Fruit fly (Drosophila melanogaster): ENCODE measurements around the gene Sbat.
A peak's percentile ranks its signal among the peaks of the same experiment; 100 is the strongest.

The Sbat gene

DNA sequence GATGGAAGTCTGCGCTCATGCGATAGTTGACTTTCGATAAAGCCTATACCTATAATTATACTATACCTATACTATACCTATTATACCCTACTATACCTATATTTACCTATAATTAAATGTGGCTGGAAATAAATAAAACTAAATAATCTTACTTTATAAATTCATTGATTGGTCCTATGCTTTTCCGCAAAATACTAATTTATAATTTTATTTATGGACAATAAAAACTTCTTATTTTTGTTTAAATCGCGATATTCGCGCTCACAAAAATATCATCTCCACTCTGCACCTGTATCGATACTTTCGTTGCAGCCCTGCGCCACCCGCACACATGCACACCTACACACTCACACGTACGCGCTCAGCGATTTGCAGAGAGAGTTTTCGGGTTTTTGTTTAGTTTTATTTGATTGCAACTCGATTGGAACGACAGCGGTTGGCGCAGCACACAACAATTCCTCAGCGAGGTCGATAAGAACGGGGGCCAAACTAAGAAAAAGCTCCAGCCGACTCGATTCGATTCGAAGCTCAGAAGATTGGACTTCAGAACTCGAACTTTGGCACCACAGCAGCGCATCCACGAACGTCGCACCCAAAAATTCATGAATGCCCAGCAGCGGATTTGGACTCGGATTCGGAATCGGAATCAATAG is 3.5 kb upstream of the Sbat start, which contains the start of gene CG8814 (continued):
- no peak for TF ChIP-seq sima (GFP tag; optimal IDR thresholded peaks at IDR 0.05)
- TF ChIP-seq CG30020 (tag; optimal IDR thresholded peaks at IDR 0.05) = peak; percentile 74
- TF ChIP-seq CG17612 (GFP tag; IDR thresholded peaks at IDR 0.05) = no peak
- peak; percentile 50 for TF ChIP-seq CG4730 (GFP tag; IDR thresholded peaks at IDR 0.05)
- no peak for TF ChIP-seq HmgD (GFP tag; optimal IDR thresholded peaks at IDR 0.05)
- peak; percentile 42 for TF ChIP-seq Meics (GFP tag; optimal IDR thresholded peaks at IDR 0.05)
- peak; percentile 68 for TF ChIP-seq CG12104 (GFP tag; optimal IDR thresholded peaks at IDR 0.05)
- TF ChIP-seq CG12391 (tag; optimal IDR thresholded peaks at IDR 0.05) = peak; percentile 83
- TF ChIP-seq CG4360 (GFP tag; IDR thresholded peaks at IDR 0.05) = 0 out of 2 replicates have a peak, but pooled peaks have one; percentile 9
- no peak for TF ChIP-seq Hmx (GFP tag; optimal IDR thresholded peaks at IDR 0.05)
- TF ChIP-seq CG11456 (GFP tag; IDR thresholded peaks at IDR 0.05) = peak; percentile 68; the same call in 2 of the 3 replicates
- TF ChIP-seq ssp (GFP tag; IDR thresholded peaks at IDR 0.05) = peak; percentile 81
- TF ChIP-seq Xbp1 (GFP tag; optimal IDR thresholded peaks at IDR 0.05) = peak; percentile 75
- peak; percentile 64 for TF ChIP-seq CG9437 (GFP tag; optimal IDR thresholded peaks at IDR 0.05)
- peak; percentile 29 for TF ChIP-seq Dip3 (GFP tag; optimal IDR thresholded peaks at IDR 0.05)
- TF ChIP-seq unpg (GFP tag; optimal IDR thresholded peaks at IDR 0.05) = peak; percentile 13
- peak; percentile 66; the same call in 2 of the 3 replicates for TF ChIP-seq Doc3 (GFP tag; IDR thresholded peaks at IDR 0.05; ENCODE audit: partially characterized antibody)
- TF ChIP-seq Asciz (GFP tag; optimal IDR thresholded peaks at IDR 0.05) = no peak
- peak; percentile 62 for TF ChIP-seq CG3995 (GFP tag; optimal IDR thresholded peaks at IDR 0.05)
- TF ChIP-seq insv (GFP tag; optimal IDR thresholded peaks at IDR 0.05) = peak in 1 of 2 experiments; percentile 41
- TF ChIP-seq CG32767 (GFP tag; IDR thresholded peaks at IDR 0.05) = no peak; the same call in 1 of the 2 replicates
- no peak for TF ChIP-seq Stat92E (GFP tag; optimal IDR thresholded peaks at IDR 0.05)
- TF ChIP-seq pita (GFP tag; optimal IDR thresholded peaks at IDR 0.05) = no peak
- peak; percentile 90 for TF ChIP-seq nmo (GFP tag; optimal IDR thresholded peaks at IDR 0.05)
- peak; percentile 51 for TF ChIP-seq gcm (GFP tag; optimal IDR thresholded peaks at IDR 0.05)
- peak; percentile 18 for TF ChIP-seq Fer2 (tag; optimal IDR thresholded peaks at IDR 0.05)
- TF ChIP-seq CG7372 (GFP tag; IDR thresholded peaks at IDR 0.05) = no peak; the same call in 1 of the 2 replicates
- TF ChIP-seq exex (tag; optimal IDR thresholded peaks at IDR 0.05) = peak; percentile 21
- TF ChIP-seq NC2α (GFP tag; optimal IDR thresholded peaks at IDR 0.05) = no peak
- TF ChIP-seq kay (GFP tag; optimal IDR thresholded peaks at IDR 0.05) = peak; percentile 53
- TF ChIP-seq Mrtf (GFP tag; IDR thresholded peaks at IDR 0.05) = 0 out of 3 replicates have a peak, but pooled peaks have one; percentile 58
- no peak for TF ChIP-seq bowl (GFP tag; IDR thresholded peaks at IDR 0.05)
- TF ChIP-seq Ssrp (tag; optimal IDR thresholded peaks at IDR 0.05) = peak; percentile 55
- peak; percentile 72 for TF ChIP-seq CG11504 (tag; optimal IDR thresholded peaks at IDR 0.05)
- TF ChIP-seq CG8281 (tag; optimal IDR thresholded peaks at IDR 0.05) = no peak
- TF ChIP-seq Optix (GFP tag; IDR thresholded peaks at IDR 0.05) = no peak
- no peak for TF ChIP-seq eve (GFP tag; optimal IDR thresholded peaks at IDR 0.05)
- peak; percentile 0 for TF ChIP-seq CG7987 (GFP tag; optimal IDR thresholded peaks at IDR 0.05)
- no peak for TF ChIP-seq dan (GFP tag; IDR thresholded peaks at IDR 0.05)
- TF ChIP-seq CG17912 (GFP tag; optimal IDR thresholded peaks at IDR 0.05) = no peak
- peak; percentile 54 for TF ChIP-seq Sox102F (GFP tag; optimal IDR thresholded peaks at IDR 0.05)
- peak; percentile 38 for TF ChIP-seq CG9609 (GFP tag; optimal IDR thresholded peaks at IDR 0.05)
- no peak for TF ChIP-seq Tbp (GFP tag; optimal IDR thresholded peaks at IDR 0.05)
- peak; percentile 53 for TF ChIP-seq CG4328 (GFP tag; optimal IDR thresholded peaks at IDR 0.05)
- TF ChIP-seq tna (GFP tag; IDR thresholded peaks at IDR 0.05; ENCODE audit: partially characterized antibody) = peak; percentile 42
- TF ChIP-seq CG12299 (tag; optimal IDR thresholded peaks at IDR 0.05) = no peak
- TF ChIP-seq TFAM (GFP tag; optimal IDR thresholded peaks at IDR 0.05) = no peak
- peak; percentile 61 for TF ChIP-seq MESR4 (GFP tag; optimal IDR thresholded peaks at IDR 0.05)
- TF ChIP-seq fd102C (GFP tag; optimal IDR thresholded peaks at IDR 0.05) = no peak
